Fruit fly (Drosophila melanogaster) whole organism, wandering third instar larva: ENCODE measurements around the gene CG13999.

ENCODE experiments used
- CG9705 ChIP-seq: fragments of 200-800 bp; sonication (Bioruptor generic); optimal IDR thresholded peaks from 2 replicates; lab custom pipeline; 2018; ENCODE audit warnings: missing biosample characterization, mild to moderate bottlenecking, missing genetic modification characterization
- CrebA ChIP-seq: fragments of 200-800 bp; sonication (Bioruptor generic); optimal IDR thresholded peaks from 2 replicates; lab custom pipeline; 2016; ENCODE audit warnings: missing biosample characterization, mild to moderate bottlenecking, missing genetic modification characterization, borderline replicate concordance
- Dfd ChIP-seq: fragments of >200 bp; optimal IDR thresholded peaks from 2 replicates; lab custom pipeline; 2017; ENCODE audit warnings: missing biosample characterization, missing genetic modification characterization
- GATAd ChIP-seq: sonication (Bioruptor generic); optimal IDR thresholded peaks from 2 replicates; lab custom pipeline; 2016; ENCODE audit warnings: missing biosample characterization, missing genetic modification characterization
- Hr78 ChIP-seq: fragments of >200 bp; optimal IDR thresholded peaks from 2 replicates; lab custom pipeline; 2017; ENCODE audit warnings: missing biosample characterization, missing genetic modification characterization
- OdsH ChIP-seq: fragments of 200-800 bp; sonication (Bioruptor generic); optimal IDR thresholded peaks from 2 replicates; lab custom pipeline; 2016; ENCODE audit warnings: missing biosample characterization, mild to moderate bottlenecking, missing genetic modification characterization
- br ChIP-seq: fragments of 200-800 bp; sonication (Bioruptor generic); optimal IDR thresholded peaks from 2 replicates; lab custom pipeline; 2016; ENCODE audit warnings: missing biosample characterization, missing genetic modification characterization
- fru ChIP-seq: fragments of 200-800 bp; sonication (Bioruptor generic); optimal IDR thresholded peaks from 3 replicates; lab custom pipeline; 2016; ENCODE audit warnings: missing biosample characterization, mild to moderate bottlenecking, missing genetic modification characterization
- jim ChIP-seq: fragments of 175-275, 200-325 bp; sonication (Bioruptor generic); optimal IDR thresholded peaks from 2 replicates; lab custom pipeline; 2016; ENCODE audit warnings: missing biosample characterization, mild to moderate bottlenecking, missing genetic modification characterization
- pan ChIP-seq: fragments of >200 bp; optimal IDR thresholded peaks from 2 replicates; lab custom pipeline; 2017
- rgr ChIP-seq: fragments of 200-800 bp; sonication (Bioruptor generic); optimal IDR thresholded peaks from 3 replicates; lab custom pipeline; 2016; ENCODE audit warnings: missing biosample characterization, mild to moderate bottlenecking, missing genetic modification characterization
- usp ChIP-seq: fragments of >200 bp; optimal IDR thresholded peaks from 2 replicates; lab custom pipeline; 2017; ENCODE audit warnings: missing biosample characterization, missing genetic modification characterization

dm6 chr2L:5961169-5961918 lies 5.1 kb upstream of the CG13999 start:
- TF ChIP-seq br, result no peak
- no peak for TF ChIP-seq usp (GFP tag; lab: Kevin White, UChicago)
- TF ChIP-seq CG9705, result no peak
- no peak for TF ChIP-seq rgr
- TF ChIP-seq GATAd, result no peak
- no peak for TF ChIP-seq Dfd (GFP tag; lab: Kevin White, UChicago)
- no peak for TF ChIP-seq pan (lab: Kevin White, UChicago)
- TF ChIP-seq jim, result no peak
- no peak for TF ChIP-seq fru (GFP tag; lab: Kevin White, UChicago)
- no peak for TF ChIP-seq Hr78 (GFP tag; lab: Kevin White, UChicago)
- TF ChIP-seq CrebA (GFP tag; lab: Kevin White, UChicago), result no peak
- no peak for TF ChIP-seq OdsH (GFP tag; lab: Kevin White, UChicago)
